Fruit fly (Drosophila melanogaster) whole organism: ENCODE measurements around the gene CG8907.

Experiments
- CG8478 ChIP-seq: fragments of >200 bp; optimal IDR thresholded peaks from 2 replicates; lab custom pipeline; 2018; ENCODE audit warnings: inconsistent platforms
- Dll ChIP-seq: fragments of >200 bp; optimal IDR thresholded peaks from 2 replicates; lab custom pipeline; 2017
- EcR ChIP-seq, 2 experiments: fragments of >200 bp; optimal IDR thresholded peaks; 2 replicates each; lab custom pipeline; 2017; ENCODE audit warnings: missing biosample characterization in 2 of 2, missing genetic modification characterization in 2 of 2, missing genetic modification reagents in 2 of 2
- pan ChIP-seq: fragments of >200 bp; optimal IDR thresholded peaks from 2 replicates; lab custom pipeline; 2017
- psq ChIP-seq: fragments of >200 bp; optimal IDR thresholded peaks from 2 replicates; lab custom pipeline; 2017

dm6 chr3R:16987924-16988298 is 20.2 kb upstream of the CG8907 start:
- no peak for TF ChIP-seq Dll
- no peak for TF ChIP-seq EcR (GFP tag; optimal IDR thresholded peaks at IDR 0.05; lab: Kevin White, UChicago)
- no peak for TF ChIP-seq pan
- TF ChIP-seq psq (lab: Kevin White, UChicago), result no peak
- TF ChIP-seq CG8478 (lab: Kevin White, UChicago), result no peak
